Fruit fly (Drosophila melanogaster): Measurements from ENCODE around the gene Gr64e.
A peak's percentile ranks its signal among the peaks of the same experiment; 100 is the strongest.

The Gr64e gene

DNA sequence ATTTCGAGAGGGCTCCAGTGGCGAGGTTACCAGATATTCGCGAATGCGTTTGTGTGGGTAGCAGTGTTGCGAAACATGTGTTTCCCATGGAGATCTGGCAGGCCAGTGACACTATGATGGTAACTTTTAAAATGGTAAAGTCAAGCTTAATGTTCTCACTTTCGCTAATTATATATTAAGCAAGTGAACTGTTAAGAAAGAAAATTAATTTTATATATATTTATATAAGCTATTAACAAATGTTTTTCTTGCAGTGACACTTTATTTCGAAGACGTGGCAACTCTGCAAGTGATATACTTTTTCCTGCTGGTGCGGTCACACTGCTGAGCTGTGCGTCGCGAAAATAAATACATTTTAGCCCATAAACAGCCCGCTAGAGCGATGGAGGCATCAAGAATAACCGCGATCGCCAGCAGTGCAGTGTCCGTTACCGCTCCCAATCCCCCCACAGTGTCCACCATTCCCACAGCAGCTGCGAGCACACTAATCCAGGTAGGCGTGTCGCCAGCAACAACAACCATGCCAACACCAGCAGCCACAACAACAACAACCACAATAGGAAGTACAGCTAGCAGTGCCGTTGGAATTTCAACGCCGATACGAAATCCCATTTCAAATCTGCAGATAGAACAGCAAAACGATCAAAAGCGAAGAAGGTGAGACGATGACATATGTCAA, 8.4 kb downstream of the Gr64e start, which contains the start of the genes CG11593 and Rcd5 (continued):
- no peak for TF ChIP-seq CG6683 (GFP tag; optimal IDR thresholded peaks at IDR 0.05)
- TF ChIP-seq kay (GFP tag; optimal IDR thresholded peaks at IDR 0.05), result peak; percentile 75
- peak; percentile 79 for TF ChIP-seq CG17829 (tag; optimal IDR thresholded peaks at IDR 0.05)
- TF ChIP-seq CG3163 (GFP tag; optimal IDR thresholded peaks at IDR 0.05), result no peak
- TF ChIP-seq Xbp1 (GFP tag; optimal IDR thresholded peaks at IDR 0.05), result peak; percentile 78
- TF ChIP-seq CG8924 (tag; optimal IDR thresholded peaks at IDR 0.05), result peak; percentile 61
- no peak for TF ChIP-seq twi (tag; optimal IDR thresholded peaks at IDR 0.05)
- TF ChIP-seq Scr (GFP tag; IDR thresholded peaks at IDR 0.05; ENCODE audit: partially characterized antibody), result peak; percentile 28; the same call in 1 of the 2 replicates
- no peak for TF ChIP-seq MTF-1 (GFP tag; optimal IDR thresholded peaks at IDR 0.05; ENCODE audit: borderline replicate concordance)
- peak; percentile 98 for TF ChIP-seq MESR4 (GFP tag; optimal IDR thresholded peaks at IDR 0.05)
- TF ChIP-seq bigmax (GFP tag; optimal IDR thresholded peaks at IDR 0.05), result no peak
- no peak for TF ChIP-seq Hey (tag; optimal IDR thresholded peaks at IDR 0.05)
- no peak for TF ChIP-seq chif (GFP tag; optimal IDR thresholded peaks at IDR 0.05)
- no peak for TF ChIP-seq z (GFP tag; IDR thresholded peaks at IDR 0.05)
- no peak for TF ChIP-seq Drgx (GFP tag; IDR thresholded peaks at IDR 0.05)
- no peak for TF ChIP-seq D19B (GFP tag; optimal IDR thresholded peaks at IDR 0.05)
- no peak for TF ChIP-seq luna (GFP tag; optimal IDR thresholded peaks at IDR 0.05)
- TF ChIP-seq CG31441 (GFP tag; IDR thresholded peaks at IDR 0.05), result no peak
- peak; percentile 22; the same call in 1 of the 2 replicates for TF ChIP-seq CG11085 (GFP tag; IDR thresholded peaks at IDR 0.05)
- peak; percentile 30 for TF ChIP-seq jumu (GFP tag; optimal IDR thresholded peaks at IDR 0.05)
- no peak for TF ChIP-seq CG8359 (GFP tag; optimal IDR thresholded peaks at IDR 0.05; ENCODE audit: borderline replicate concordance)
- TF ChIP-seq sr (GFP tag; IDR thresholded peaks at IDR 0.05), result peak; percentile 54; the same call in 1 of the 3 replicates
- peak; percentile 50 for TF ChIP-seq Gsc (GFP tag; IDR thresholded peaks at IDR 0.05)
- peak; percentile 48 for TF ChIP-seq CG9609 (GFP tag; optimal IDR thresholded peaks at IDR 0.05)
- peak; percentile 80 for TF ChIP-seq CG4404 (GFP tag; IDR thresholded peaks at IDR 0.05)
- peak; percentile 72 for TF ChIP-seq H2.0 (GFP tag; IDR thresholded peaks at IDR 0.05)
- TF ChIP-seq CG12236 (GFP tag; optimal IDR thresholded peaks at IDR 0.05), result no peak
- TF ChIP-seq CG42726 (GFP tag; IDR thresholded peaks at IDR 0.05; ENCODE audit: partially characterized antibody), result no peak
- TF ChIP-seq Optix (GFP tag; IDR thresholded peaks at IDR 0.05), result peak; percentile 76
- TF ChIP-seq CG15514 (GFP tag; optimal IDR thresholded peaks at IDR 0.05), result peak; percentile 70
- TF ChIP-seq schlank (tag; optimal IDR thresholded peaks at IDR 0.05), result no peak
- TF ChIP-seq Jarid2 (GFP tag; optimal IDR thresholded peaks at IDR 0.05), result no peak
- TF ChIP-seq Atf3 (GFP tag; optimal IDR thresholded peaks at IDR 0.05), result no peak
- TF ChIP-seq CG13775 (GFP tag; optimal IDR thresholded peaks at IDR 0.05), result peak; percentile 84
- peak; percentile 54; the same call in 1 of the 2 replicates for TF ChIP-seq klu (GFP tag; IDR thresholded peaks at IDR 0.05)
- peak; percentile 77; the same call in 2 of the 3 replicates for TF ChIP-seq CG11560 (tag; IDR thresholded peaks at IDR 0.05)
- TF ChIP-seq lab (GFP tag; optimal IDR thresholded peaks at IDR 0.05), result peak; percentile 77
- TF ChIP-seq CG33557 (GFP tag; optimal IDR thresholded peaks at IDR 0.05), result no peak
- peak; percentile 77 for TF ChIP-seq CG9817 (tag; optimal IDR thresholded peaks at IDR 0.05)
- TF ChIP-seq CG14441 (GFP tag; IDR thresholded peaks at IDR 0.05), result peak; percentile 85
- TF ChIP-seq sqz (GFP tag; optimal IDR thresholded peaks at IDR 0.05), result no peak
- peak; percentile 83 for TF ChIP-seq CG14667 (GFP tag; IDR thresholded peaks at IDR 0.05)
- TF ChIP-seq pita (GFP tag; optimal IDR thresholded peaks at IDR 0.05), result no peak
- TF ChIP-seq Hmr (GFP tag; optimal IDR thresholded peaks at IDR 0.05), result peak; percentile 80
- no peak for TF ChIP-seq CG30020 (tag; optimal IDR thresholded peaks at IDR 0.05)
- TF ChIP-seq sim (GFP tag; IDR thresholded peaks at IDR 0.05), result no peak
- peak; percentile 20 for TF ChIP-seq CG1647 (GFP tag; optimal IDR thresholded peaks at IDR 0.05)
- peak; percentile 80 for TF ChIP-seq ttk (GFP tag; IDR thresholded peaks at IDR 0.05)
- peak; percentile 9 for TF ChIP-seq slp2 (GFP tag; optimal IDR thresholded peaks at IDR 0.05)
- no peak for TF ChIP-seq B-H2 (GFP tag; optimal IDR thresholded peaks at IDR 0.05)

Data from whole organism, embryonic.